Worm (Caenorhabditis elegans): Measurements from ENCODE around the gene chat-1.

chat-1 gene

ce11 chrIV:4449843-4450242 lies 2.7 kb downstream of the chat-1 start (continued):
- TF ChIP-seq pha-4 (tag; optimal IDR thresholded peaks at IDR 0.05) (no peak), nfya-1 (tag; optimal IDR thresholded peaks at IDR 0.05; ENCODE audit: borderline replicate concordance, insufficient read depth) (no peak), hmg-20 (GFP tag; IDR thresholded peaks at IDR 0.05) (no peak), ama-1 (optimal IDR thresholded peaks at IDR 0.05) (peak; percentile 49), ama-1 (GFP tag; optimal IDR thresholded peaks at IDR 0.05) (no peak), xnd-1 (tag; optimal IDR thresholded peaks at IDR 0.05) (peak; percentile 2), sea-2 (GFP tag; IDR thresholded peaks at IDR 0.05) (no peak), unc-62 (GFP tag; optimal IDR thresholded peaks at IDR 0.05) (no peak), F57C9.4 (tag; optimal IDR thresholded peaks at IDR 0.05) (no peak), egl-44 (GFP tag; IDR thresholded peaks at IDR 0.05) (0 out of 2 replicates have a peak, but pooled peaks have one; percentile 24), die-1 (tag; optimal IDR thresholded peaks at IDR 0.05) (peak; percentile 18), Y53G8AR.9 (GFP tag; conservative IDR thresholded peaks at IDR 0.05) (no peak), atf-7 (tag; optimal IDR thresholded peaks at IDR 0.05) (peak; percentile 49), madf-6 (GFP tag; IDR thresholded peaks at IDR 0.05) (peak; percentile 46; the same call in 1 of the 2 replicates), nhr-120 (GFP tag; IDR thresholded peaks at IDR 0.05) (no peak), lin-54 (GFP tag; optimal IDR thresholded peaks at IDR 0.05) (peak; percentile 4), tlf-1 (GFP tag; optimal IDR thresholded peaks at IDR 0.05) (no peak), madf-8 (GFP tag; conservative IDR thresholded peaks at IDR 0.05) (no peak), cebp-2 (GFP tag; IDR thresholded peaks at IDR 0.05) (no peak), mcd-1 (GFP tag; IDR thresholded peaks at IDR 0.05) (peak; percentile 38; the same call in 1 of the 2 replicates), sdz-38 (tag; optimal IDR thresholded peaks at IDR 0.05) (no peak), zim-3 (tag; optimal IDR thresholded peaks at IDR 0.05) (no peak), Y53F4B.3 (GFP tag; IDR thresholded peaks at IDR 0.05) (no peak), fkh-3 (tag; optimal IDR thresholded peaks at IDR 0.05) (peak; percentile 6), rcor-1 (GFP tag; IDR thresholded peaks at IDR 0.05) (peak; percentile 39; the same call in 1 of the 2 replicates), nfyb-1 (GFP tag; IDR thresholded peaks at IDR 0.05) (peak; percentile 82), C17E4.6 (GFP tag; IDR thresholded peaks at IDR 0.05) (0 out of 2 replicates have a peak, but pooled peaks have one; percentile 16), Y95B8A.8 (GFP tag; IDR thresholded peaks at IDR 0.05) (peak; percentile 70; the same call in 1 of the 2 replicates), ceh-100 (GFP tag; IDR thresholded peaks at IDR 0.05) (0 out of 2 replicates have a peak, but pooled peaks have one; percentile 27), ztf-6 (GFP tag; IDR thresholded peaks at IDR 0.05) (no peak), nhr-80 (tag; optimal IDR thresholded peaks at IDR 0.05) (peak; percentile 80), F23B12.7 (tag; optimal IDR thresholded peaks at IDR 0.05; ENCODE audit: insufficient read depth) (no peak), ets-4 (GFP tag; optimal IDR thresholded peaks at IDR 0.05) (no peak), akir-1 (GFP tag; optimal IDR thresholded peaks at IDR 0.05) (no peak), F37B4.10 (GFP tag; IDR thresholded peaks at IDR 0.05) (no peak), egrh-3 (GFP tag; IDR thresholded peaks at IDR 0.05) (no peak), attf-3 (GFP tag; conservative IDR thresholded peaks at IDR 0.05) (0 out of 2 replicates have a peak, but pooled peaks have one; percentile 9), snpc-3.4 (tag; optimal IDR thresholded peaks at IDR 0.05) (no peak), hsf-1 (GFP tag; IDR thresholded peaks at IDR 0.05) (no peak; the same call in 1 of the 2 replicates), cebp-1 (GFP tag; IDR thresholded peaks at IDR 0.05) (no peak), cebp-1 (tag; optimal IDR thresholded peaks at IDR 0.05) (peak; percentile 56), ztf-28 (GFP tag; IDR thresholded peaks at IDR 0.05) (no peak), K11D2.4 (GFP tag; IDR thresholded peaks at IDR 0.05) (no peak), ceh-79 (tag; optimal IDR thresholded peaks at IDR 0.05) (no peak), nhr-27 (tag; optimal IDR thresholded peaks at IDR 0.05) (no peak), mes-4 (tag; optimal IDR thresholded peaks at IDR 0.05) (peak; percentile 38), pbrm-1 (GFP tag; IDR thresholded peaks at IDR 0.05) (0 out of 2 replicates have a peak, but pooled peaks have one; percentile 40), let-607 (tag; optimal IDR thresholded peaks at IDR 0.05) (no peak), aptf-2 (GFP tag; conservative IDR thresholded peaks at IDR 0.05) (no peak)

Data from whole organism, young adult.